Fruit fly (Drosophila melanogaster): ENCODE measurements around the gene Cyp4d2.

Cyp4d2 gene

DNA sequence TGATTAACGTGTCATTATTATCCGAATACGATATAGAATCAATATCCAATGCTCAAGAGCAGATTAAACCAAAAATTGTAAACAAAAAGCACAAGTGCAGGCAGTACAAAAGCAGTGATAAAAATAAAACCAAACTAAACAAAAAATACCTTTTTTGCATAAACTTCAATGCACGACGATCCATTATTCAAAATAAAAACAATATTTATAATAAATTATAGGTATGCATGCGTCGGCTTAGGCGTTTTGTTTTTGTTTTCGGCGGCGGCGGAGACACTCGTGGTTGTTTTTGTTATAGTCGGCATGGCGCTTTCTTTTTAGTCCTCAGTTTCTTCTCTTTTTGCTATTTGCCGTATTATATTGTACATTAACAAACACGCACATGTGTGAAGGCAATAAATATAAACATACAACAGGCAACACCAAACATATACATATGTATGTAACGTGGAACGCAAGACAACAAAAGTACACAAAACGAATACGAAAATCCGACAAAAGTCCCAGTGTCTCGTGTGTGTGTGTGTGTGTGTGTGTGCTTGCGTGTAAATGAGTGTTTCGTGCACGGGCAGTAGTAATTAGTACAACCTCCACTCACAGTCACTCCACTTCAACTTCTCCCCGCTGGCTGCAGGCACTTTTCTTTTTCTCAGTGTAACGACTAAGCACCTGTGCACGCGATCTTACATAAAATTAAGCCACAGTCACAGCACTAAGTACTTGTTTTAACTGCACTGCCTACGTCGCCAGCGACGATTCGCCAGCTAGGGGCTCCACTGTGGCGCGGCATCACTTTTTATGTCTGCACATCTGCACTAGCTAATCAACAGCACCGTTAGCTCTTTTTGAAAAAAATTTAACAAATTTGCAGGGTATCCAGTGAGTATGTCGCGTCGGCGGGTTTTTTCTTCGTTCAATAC, 39.7 kb upstream of the Cyp4d2 start (continued):
- TF ChIP-seq ssp (GFP tag; IDR thresholded peaks at IDR 0.05) (peak; percentile 41; the same call in 1 of the 2 replicates), CG9797 (GFP tag; optimal IDR thresholded peaks at IDR 0.05) (no peak), Xrp1 (GFP tag; IDR thresholded peaks at IDR 0.05) (no peak; the same call in 1 of the 2 replicates), Mrtf (GFP tag; IDR thresholded peaks at IDR 0.05) (peak; percentile 61; the same call in 1 of the 3 replicates), Atf6 (GFP tag; IDR thresholded peaks at IDR 0.05) (no peak), CG17328 (GFP tag; IDR thresholded peaks at IDR 0.05) (peak; percentile 40), nom (GFP tag; optimal IDR thresholded peaks at IDR 0.05) (no peak), CG14441 (GFP tag; IDR thresholded peaks at IDR 0.05) (peak; percentile 75), Drgx (GFP tag; IDR thresholded peaks at IDR 0.05) (peak; percentile 49), sisA (GFP tag; IDR thresholded peaks at IDR 0.05) (no peak; the same call in none of the 2 replicates), Myb (GFP tag; optimal IDR thresholded peaks at IDR 0.05) (peak; percentile 37), pan (optimal IDR thresholded peaks at IDR 0.05) (no peak), pan (GFP tag; optimal IDR thresholded peaks at IDR 0.05 in 1 of 2, IDR thresholded peaks at IDR 0.05 in 1 of 2) (peak in 1 of 2 experiments; percentile 66), CG14860 (GFP tag; IDR thresholded peaks at IDR 0.05; ENCODE audit: partially characterized antibody) (no peak), caup (GFP tag; optimal IDR thresholded peaks at IDR 0.05; ENCODE audit: severe bottlenecking) (no peak), CG9817 (tag; optimal IDR thresholded peaks at IDR 0.05) (peak; percentile 42), MESR4 (GFP tag; optimal IDR thresholded peaks at IDR 0.05) (no peak), HLH54F (GFP tag; optimal IDR thresholded peaks at IDR 0.05) (no peak), CG17568 (GFP tag; optimal IDR thresholded peaks at IDR 0.05) (no peak), cwo (GFP tag; optimal IDR thresholded peaks at IDR 0.05) (peak; percentile 66), CG10462 (GFP tag; optimal IDR thresholded peaks at IDR 0.05) (no peak), hth (optimal IDR thresholded peaks at IDR 0.05) (no peak), CG11560 (tag; IDR thresholded peaks at IDR 0.05) (0 out of 3 replicates have a peak, but pooled peaks have one; percentile 41), gcm2 (GFP tag; optimal IDR thresholded peaks at IDR 0.05) (no peak), usp (GFP tag; optimal IDR thresholded peaks at IDR 0.05) (no peak), B-H2 (GFP tag; optimal IDR thresholded peaks at IDR 0.05) (no peak), chm (GFP tag; IDR thresholded peaks at IDR 0.05) (no peak), PHDP (tag; optimal IDR thresholded peaks at IDR 0.05) (no peak), Elba2 (GFP tag; optimal IDR thresholded peaks at IDR 0.05) (no peak), CG9215 (GFP tag; IDR thresholded peaks at IDR 0.05) (peak; percentile 48; the same call in 1 of the 2 replicates), Hmx (GFP tag; optimal IDR thresholded peaks at IDR 0.05) (no peak), Hsf (GFP tag; optimal IDR thresholded peaks at IDR 0.05) (peak; percentile 42), CG14014 (GFP tag; IDR thresholded peaks at IDR 0.05) (0 out of 2 replicates have a peak, but pooled peaks have one; percentile 7), CG18599 (GFP tag; optimal IDR thresholded peaks at IDR 0.05) (peak; percentile 52), Sox102F (GFP tag; optimal IDR thresholded peaks at IDR 0.05) (peak; percentile 31), E2f2 (GFP tag; IDR thresholded peaks at IDR 0.05) (peak; percentile 19; the same call in 1 of the 2 replicates), CG15601 (tag; optimal IDR thresholded peaks at IDR 0.05) (no peak), prd (optimal IDR thresholded peaks at IDR 0.05) (no peak), prd (GFP tag; IDR thresholded peaks at IDR 0.05) (peak; percentile 65; the same call in 2 of the 3 replicates), tx (GFP tag; optimal IDR thresholded peaks at IDR 0.05) (no peak), klu (GFP tag; IDR thresholded peaks at IDR 0.05) (0 out of 2 replicates have a peak, but pooled peaks have one; percentile 40), Pdp1 (GFP tag; optimal IDR thresholded peaks at IDR 0.05) (peak; percentile 38 to 64), Neu2 (GFP tag; optimal IDR thresholded peaks at IDR 0.05; ENCODE audit: borderline replicate concordance) (no peak), Hr39 (optimal IDR thresholded peaks at IDR 0.05) (no peak), Dp (GFP tag; optimal IDR thresholded peaks at IDR 0.05) (no peak), ftz-f1 (GFP tag; optimal IDR thresholded peaks at IDR 0.05) (no peak), chinmo (GFP tag; IDR thresholded peaks at IDR 0.05; ENCODE audit: partially characterized antibody) (no peak), CG12299 (tag; optimal IDR thresholded peaks at IDR 0.05) (no peak), stwl (tag; optimal IDR thresholded peaks at IDR 0.05) (no peak)

Measured in whole organism, embryonic.